Fruit fly (Drosophila melanogaster): ENCODE results near the gene Pgls.

Gene Pgls

dm6 chrX:10832369-10832768 lies 14.9 kb upstream of the Pgls start (continued):
- no peak for TF ChIP-seq dsx (GFP tag; optimal IDR thresholded peaks at IDR 0.05; ENCODE audit: poor library complexity, severe bottlenecking)
- peak; percentile 64 for TF ChIP-seq esn (GFP tag; optimal IDR thresholded peaks at IDR 0.05)
- TF ChIP-seq Gug (GFP tag; IDR thresholded peaks at IDR 0.05): no peak
- TF ChIP-seq CG16779 (tag; optimal IDR thresholded peaks at IDR 0.05): no peak
- no peak for TF ChIP-seq spab (GFP tag; optimal IDR thresholded peaks at IDR 0.05)
- TF ChIP-seq Ets96B (tag; optimal IDR thresholded peaks at IDR 0.05): no peak
- TF ChIP-seq Sox15 (GFP tag; optimal IDR thresholded peaks at IDR 0.05): peak; percentile 9
- peak; percentile 72 for TF ChIP-seq lz (GFP tag; optimal IDR thresholded peaks at IDR 0.05)
- no peak for TF ChIP-seq ss (GFP tag; optimal IDR thresholded peaks at IDR 0.05)
- no peak for TF ChIP-seq CG1621 (tag; optimal IDR thresholded peaks at IDR 0.05)
- no peak for TF ChIP-seq CG11902 (GFP tag; optimal IDR thresholded peaks at IDR 0.05)
- no peak for TF ChIP-seq CG34406 (GFP tag; optimal IDR thresholded peaks at IDR 0.05)
- TF ChIP-seq CG32006 (GFP tag; optimal IDR thresholded peaks at IDR 0.05): no peak
- peak; percentile 75 for TF ChIP-seq Eip78C (GFP tag)
- TF ChIP-seq CG6808 (GFP tag; optimal IDR thresholded peaks at IDR 0.05): no peak
- TF ChIP-seq Sox14 (GFP tag; optimal IDR thresholded peaks at IDR 0.05): peak; percentile 23
- TF ChIP-seq CG6792 (GFP tag; optimal IDR thresholded peaks at IDR 0.05): peak; percentile 26
- no peak for TF ChIP-seq CG11762 (GFP tag; optimal IDR thresholded peaks at IDR 0.05; ENCODE audit: insufficient read depth)
- no peak for TF ChIP-seq CG8632 (GFP tag; optimal IDR thresholded peaks at IDR 0.05)
- TF ChIP-seq CG7368 (GFP tag; optimal IDR thresholded peaks at IDR 0.05): no peak
- no peak for TF ChIP-seq CG8319 (GFP tag; optimal IDR thresholded peaks at IDR 0.05)
- peak; percentile 41 for TF ChIP-seq CG3919 (GFP tag; optimal IDR thresholded peaks at IDR 0.05)
- peak; percentile 16 for TF ChIP-seq CG10631 (GFP tag; optimal IDR thresholded peaks at IDR 0.05)

- TF ChIP-seq eg (GFP tag; IDR thresholded peaks at IDR 0.05) (no peak), ss (GFP tag; optimal IDR thresholded peaks at IDR 0.05) (no peak), CG6808 (GFP tag; optimal IDR thresholded peaks at IDR 0.05) (no peak), CG3919 (GFP tag; optimal IDR thresholded peaks at IDR 0.05) (no peak), Met (GFP tag; optimal IDR thresholded peaks at IDR 0.05) (no peak), spab (GFP tag; optimal IDR thresholded peaks at IDR 0.05) (no peak), Lpt (GFP tag; optimal IDR thresholded peaks at IDR 0.05) (no peak), CG7368 (GFP tag; optimal IDR thresholded peaks at IDR 0.05) (no peak), achi (GFP tag; optimal IDR thresholded peaks at IDR 0.05) (no peak), svp (GFP tag) (no peak), Hr38 (GFP tag; optimal IDR thresholded peaks at IDR 0.05) (no peak), Ets96B (tag; optimal IDR thresholded peaks at IDR 0.05) (no peak), CG11294 (GFP tag; IDR thresholded peaks at IDR 0.05) (no peak), dsx (GFP tag; optimal IDR thresholded peaks at IDR 0.05; ENCODE audit: poor library complexity, severe bottlenecking) (no peak)
These were observed 11.6 kb upstream of the Pgls start for dm6 chrX:10835631-10836030.

DNA sequence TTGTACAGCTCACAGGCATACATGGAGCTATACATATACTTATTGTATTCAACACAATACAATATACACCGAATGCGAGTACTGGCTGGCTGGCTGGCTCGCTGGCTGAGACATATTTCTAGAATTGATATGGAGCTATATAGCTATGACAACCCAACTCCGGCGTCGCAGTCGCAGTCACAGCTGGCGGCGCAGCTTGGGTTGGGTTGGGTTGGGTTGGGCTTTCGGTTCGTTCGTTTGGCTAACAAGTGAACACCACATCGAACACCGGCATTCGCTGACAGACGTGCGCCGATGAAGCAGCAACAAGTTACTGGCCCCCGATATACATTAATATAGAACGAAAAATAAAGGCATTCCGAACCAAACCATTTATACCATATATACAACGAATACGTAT lies 8.3 kb upstream of the Pgls start, which contains the start of gene CG15210:
Gene CG15210, plus strand, starts transcription at position 269 of the 400 bp plus-strand sequence.
- TF ChIP-seq Sox15 (GFP tag; optimal IDR thresholded peaks at IDR 0.05) (no peak), CG6808 (GFP tag; optimal IDR thresholded peaks at IDR 0.05) (no peak), Smox (GFP tag; optimal IDR thresholded peaks at IDR 0.05) (no peak), CG9139 (GFP tag; optimal IDR thresholded peaks at IDR 0.05) (no peak), CG6276 (GFP tag; optimal IDR thresholded peaks at IDR 0.05) (no peak), Met (GFP tag; optimal IDR thresholded peaks at IDR 0.05) (no peak), fkh (GFP tag; optimal IDR thresholded peaks at IDR 0.05) (peak; percentile 27), Eip93F (GFP tag; optimal IDR thresholded peaks at IDR 0.05) (no peak), svp (GFP tag) (peak; percentile 53), Eip78C (GFP tag) (peak; percentile 29), esn (GFP tag; optimal IDR thresholded peaks at IDR 0.05) (no peak), spab (GFP tag; optimal IDR thresholded peaks at IDR 0.05) (no peak), eg (GFP tag; IDR thresholded peaks at IDR 0.05) (no peak)

Measured in whole organism, prepupa.